Fruit fly (Drosophila melanogaster): ENCODE data around the gene CG31917.

The CG31917 gene

dm6 chr2L:5004677-5005463, 5.8 kb downstream of the CG31917 start (continued):
- peak; percentile 96 for TF ChIP-seq NfI (GFP tag; optimal IDR thresholded peaks at IDR 0.05)
- TF ChIP-seq en (GFP tag; optimal IDR thresholded peaks at IDR 0.05), result peak; percentile 81
- no peak for TF ChIP-seq Sry-β (GFP tag; optimal IDR thresholded peaks at IDR 0.05)
- peak; percentile 93 for TF ChIP-seq CG32767 (GFP tag; IDR thresholded peaks at IDR 0.05)
- TF ChIP-seq gsb-n (tag; optimal IDR thresholded peaks at IDR 0.05), result peak; percentile 88
- peak; percentile 44 for TF ChIP-seq TFAM (GFP tag; optimal IDR thresholded peaks at IDR 0.05)
- TF ChIP-seq salm (tag; optimal IDR thresholded peaks at IDR 0.05), result peak; percentile 84
- no peak for TF ChIP-seq Kr (GFP tag; optimal IDR thresholded peaks at IDR 0.05)
- TF ChIP-seq CG13894 (tag; optimal IDR thresholded peaks at IDR 0.05), result peak; percentile 98
- peak; percentile 84 for TF ChIP-seq mirr (GFP tag; optimal IDR thresholded peaks at IDR 0.05)
- TF ChIP-seq gcm (GFP tag; optimal IDR thresholded peaks at IDR 0.05), result peak; percentile 87
- peak; percentile 90 for TF ChIP-seq tup (GFP tag; optimal IDR thresholded peaks at IDR 0.05)
- peak; percentile 30 for TF ChIP-seq CG1832 (GFP tag; optimal IDR thresholded peaks at IDR 0.05)
- peak; percentile 88 for TF ChIP-seq CG2875 (GFP tag; optimal IDR thresholded peaks at IDR 0.05)
- TF ChIP-seq CG15269 (tag; optimal IDR thresholded peaks at IDR 0.05), result peak; percentile 96
- no peak for TF ChIP-seq fru (optimal IDR thresholded peaks at IDR 0.05)
- peak; percentile 90 for TF ChIP-seq Atf-2 (GFP tag; optimal IDR thresholded peaks at IDR 0.05)
- peak; percentile 95 for TF ChIP-seq her (GFP tag; optimal IDR thresholded peaks at IDR 0.05)
- TF ChIP-seq CG12744 (GFP tag; optimal IDR thresholded peaks at IDR 0.05), result peak; percentile 95
- peak; percentile 97 for TF ChIP-seq ranshi (GFP tag; IDR thresholded peaks at IDR 0.05)
- TF ChIP-seq dan (GFP tag; IDR thresholded peaks at IDR 0.05), result peak; percentile 78
- TF ChIP-seq Xbp1 (GFP tag; optimal IDR thresholded peaks at IDR 0.05), result peak; percentile 96
- TF ChIP-seq sens (GFP tag), result peak; percentile 99
- TF ChIP-seq cas (GFP tag; IDR thresholded peaks at IDR 0.05), result peak; percentile 95
- TF ChIP-seq BEAF-32 (GFP tag; optimal IDR thresholded peaks at IDR 0.05), result peak; percentile 6
- peak; percentile 92 for TF ChIP-seq nmo (GFP tag; optimal IDR thresholded peaks at IDR 0.05)
- peak; percentile 93 for TF ChIP-seq Fer2 (tag; optimal IDR thresholded peaks at IDR 0.05)
- peak; percentile 96 for TF ChIP-seq CG10147 (GFP tag; optimal IDR thresholded peaks at IDR 0.05)
- peak; percentile 93 for TF ChIP-seq CG11504 (tag; optimal IDR thresholded peaks at IDR 0.05)
- TF ChIP-seq CG5953 (GFP tag; IDR thresholded peaks at IDR 0.05), result peak; percentile 95
- peak; percentile 82 for TF ChIP-seq dmrt11E (tag; optimal IDR thresholded peaks at IDR 0.05)
- peak; percentile 96 for TF ChIP-seq HmgZ (tag; optimal IDR thresholded peaks at IDR 0.05)
- TF ChIP-seq CG11723 (GFP tag; optimal IDR thresholded peaks at IDR 0.05), result peak; percentile 87
- peak; percentile 83 for TF ChIP-seq NC2α (GFP tag; optimal IDR thresholded peaks at IDR 0.05)
- TF ChIP-seq slp2 (GFP tag; optimal IDR thresholded peaks at IDR 0.05), result peak; percentile 92
- TF ChIP-seq Sin3A (optimal IDR thresholded peaks at IDR 0.05), result no peak
- TF ChIP-seq oc (tag; optimal IDR thresholded peaks at IDR 0.05), result peak; percentile 94
- peak; percentile 93 for TF ChIP-seq CG33213 (GFP tag; optimal IDR thresholded peaks at IDR 0.05)
- TF ChIP-seq CG17359 (tag; optimal IDR thresholded peaks at IDR 0.05), result peak; percentile 97
- peak; percentile 96 for TF ChIP-seq CG11247 (GFP tag; IDR thresholded peaks at IDR 0.05)
- peak; percentile 60 for TF ChIP-seq grn (GFP tag; optimal IDR thresholded peaks at IDR 0.05)
- TF ChIP-seq CG9876 (GFP tag; optimal IDR thresholded peaks at IDR 0.05), result peak; percentile 92
- peak; percentile 96 for TF ChIP-seq Atf6 (GFP tag; IDR thresholded peaks at IDR 0.05)
- no peak for TF ChIP-seq unc-4 (GFP tag; IDR thresholded peaks at IDR 0.05; ENCODE audit: partially characterized antibody)
- TF ChIP-seq lola (GFP tag; optimal IDR thresholded peaks at IDR 0.05), result peak in 1 of 3 experiments; percentile 80
- no peak for TF ChIP-seq Tbp (GFP tag; optimal IDR thresholded peaks at IDR 0.05)
- peak; percentile 96 for TF ChIP-seq jumu (GFP tag; optimal IDR thresholded peaks at IDR 0.05)
- TF ChIP-seq E2f1 (GFP tag; IDR thresholded peaks at IDR 0.05), result peak; percentile 95
- peak; percentile 95 to 96 for TF ChIP-seq dpn (GFP tag; optimal IDR thresholded peaks at IDR 0.05)
- peak; percentile 99 for TF ChIP-seq CG2120 (GFP tag; optimal IDR thresholded peaks at IDR 0.05)

Measured in whole organism, embryonic.